Worm (Caenorhabditis elegans) whole organism, early embryonic: ENCODE measurements around the gene lon-8.

ENCODE experiments used
- B0310.2 ChIP-seq: sonication (generic microtip); optimal IDR thresholded peaks from 2 replicates; lab custom pipeline; 2016; ENCODE audit warnings: mild to moderate bottlenecking, missing genetic modification characterization, missing compliant biosample characterization
- ama-1 ChIP-seq: fragments of 150-350 bp; optimal IDR thresholded peaks from 2 replicates; lab custom pipeline; 2014
- ceh-13 ChIP-seq: fragments of 200-800 bp; sonication (Bioruptor generic); optimal IDR thresholded peaks from 2 replicates; lab custom pipeline; 2018; ENCODE audit warnings: mild to moderate bottlenecking, missing genetic modification characterization, missing compliant biosample characterization
- flt-1 ChIP-seq: fragments of 200-800 bp; sonication (Bioruptor generic); IDR thresholded peaks from 2 replicates; pipeline ENCODE4 v1.3.6; 2022; ENCODE audit warnings: missing genetic modification characterization, missing compliant biosample characterization
- hnd-1 ChIP-seq: sonication (generic microtip); optimal IDR thresholded peaks from 2 replicates; lab custom pipeline; 2016; ENCODE audit warnings: missing genetic modification characterization, missing compliant biosample characterization
- tbx-37 ChIP-seq: fragments of 200-800 bp; sonication (Bioruptor generic); conservative IDR thresholded peaks from 2 replicates; pipeline ENCODE4 v1.3.6; 2022; ENCODE audit warnings: missing genetic modification reagents, missing genetic modification characterization, missing compliant biosample characterization

- TF ChIP-seq flt-1 = no peak
- TF ChIP-seq ama-1 = no peak
- TF ChIP-seq tbx-37 = no peak
- TF ChIP-seq ceh-13 (GFP tag; lab: Kevin White, UChicago) = no peak
- TF ChIP-seq B0310.2 = no peak
- no peak for TF ChIP-seq hnd-1 (tag; lab: Kevin White, UChicago)
These were observed 53.0 kb downstream of the lon-8 start for ce11 chrV:17948036-17948691.
